Fruit fly (Drosophila melanogaster) whole organism, wandering third instar larva: ENCODE data around the gene CG13887.

Source experiments
- br ChIP-seq: fragments of 200-800 bp; sonication (Bioruptor generic); optimal IDR thresholded peaks from 2 replicates; lab custom pipeline; 2016; ENCODE audit warnings: missing biosample characterization, missing genetic modification characterization
- ey ChIP-seq: fragments of 200-800 bp; sonication (Bioruptor generic); optimal IDR thresholded peaks from 2 replicates; lab custom pipeline; 2016; ENCODE audit warnings: missing biosample characterization, missing genetic modification characterization
- lola ChIP-seq: fragments of >200 bp; optimal IDR thresholded peaks from 2 replicates; lab custom pipeline; 2017; ENCODE audit warnings: missing biosample characterization, missing genetic modification characterization
- psq ChIP-seq: fragments of 200-800 bp; sonication (Bioruptor generic); optimal IDR thresholded peaks from 3 replicates; lab custom pipeline; 2017; ENCODE audit warnings: missing biosample characterization, mild to moderate bottlenecking, missing genetic modification characterization, moderate library complexity
- rgr ChIP-seq: fragments of 200-800 bp; sonication (Bioruptor generic); optimal IDR thresholded peaks from 3 replicates; lab custom pipeline; 2016; ENCODE audit warnings: missing biosample characterization, mild to moderate bottlenecking, missing genetic modification characterization

dm6 chr3L:833878-834277 lies 3.8 kb upstream of the CG13887 start, which contains the start of gene CG42553:
- TF ChIP-seq ey (no peak), rgr (GFP tag; lab: Kevin White, UChicago) (no peak), psq (GFP tag; lab: Kevin White, UChicago) (no peak), br (GFP tag; lab: Kevin White, UChicago) (no peak), lola (GFP tag; lab: Kevin White, UChicago) (no peak)
